Fruit fly (Drosophila melanogaster) whole organism, pupa: ENCODE results near the gene CG33702.

Source experiments
- CG10348 ChIP-seq: fragments of 200-800 bp; sonication (Bioruptor generic); IDR thresholded peaks from 2 replicates; pipeline ENCODE4 v1.3.6; 2022; ENCODE audit warnings: missing biosample characterization, missing genetic modification characterization
- CG12605 ChIP-seq: fragments of 200-800 bp; sonication (Bioruptor generic); IDR thresholded peaks from 2 replicates; pipeline ENCODE4 v1.3.6; 2022; ENCODE audit warnings: missing biosample characterization, missing genetic modification characterization
- CG13204 ChIP-seq: fragments of 200-800 bp; sonication (Bioruptor generic); optimal IDR thresholded peaks from 2 replicates; lab custom pipeline; 2018; ENCODE audit warnings: missing biosample characterization, mild to moderate bottlenecking, missing genetic modification characterization, moderate library complexity
- CG14655 ChIP-seq: fragments of 200-800 bp; sonication (Bioruptor generic); optimal IDR thresholded peaks from 3 replicates; lab custom pipeline; 2017; ENCODE audit warnings: mild to moderate bottlenecking, missing biosample characterization, missing genetic modification reagents, missing genetic modification characterization
- CG15710 ChIP-seq: fragments of 200-800 bp; sonication (Bioruptor generic); optimal IDR thresholded peaks from 2 replicates; lab custom pipeline; 2018; ENCODE audit warnings: missing biosample characterization, mild to moderate bottlenecking, missing genetic modification characterization, moderate library complexity
- CG17806 ChIP-seq: fragments of 200-800 bp; sonication (Bioruptor generic); optimal IDR thresholded peaks from 2 replicates; lab custom pipeline; 2018; ENCODE audit warnings: missing biosample characterization, mild to moderate bottlenecking, missing genetic modification characterization, moderate library complexity
- CG32121 ChIP-seq: fragments of 200-800 bp; sonication (Bioruptor generic); IDR thresholded peaks from 2 replicates; pipeline ENCODE4 v1.3.6; 2022; ENCODE audit warnings: missing biosample characterization, missing genetic modification characterization
- CG34367 ChIP-seq: fragments of 200-800 bp; sonication (Bioruptor generic); optimal IDR thresholded peaks from 2 replicates; lab custom pipeline; 2018; ENCODE audit warnings: missing biosample characterization, mild to moderate bottlenecking, missing genetic modification characterization
- CG4496 ChIP-seq: fragments of 200-800 bp; sonication (Bioruptor generic); IDR thresholded peaks from 3 replicates; pipeline ENCODE4 v1.3.6; 2022; ENCODE audit warnings: missing biosample characterization, missing genetic modification characterization
- CG8159 ChIP-seq: fragments of 200-800 bp; sonication (Bioruptor generic); optimal IDR thresholded peaks from 3 replicates; lab custom pipeline; 2018; ENCODE audit warnings: missing biosample characterization, mild to moderate bottlenecking, missing genetic modification characterization, moderate library complexity
- CG8301 ChIP-seq: fragments of 200-800 bp; sonication (Bioruptor generic); optimal IDR thresholded peaks from 2 replicates; lab custom pipeline; 2018; ENCODE audit warnings: missing biosample characterization, mild to moderate bottlenecking, missing genetic modification characterization
- CG9948 ChIP-seq: fragments of 200-800 bp; sonication (Bioruptor generic); optimal IDR thresholded peaks from 2 replicates; lab custom pipeline; 2018; ENCODE audit warnings: missing biosample characterization, mild to moderate bottlenecking, missing genetic modification characterization, moderate library complexity
- D1 ChIP-seq: fragments of 200-800 bp; sonication (Bioruptor generic); optimal IDR thresholded peaks from 2 replicates; lab custom pipeline; 2018; ENCODE audit warnings: missing biosample characterization, mild to moderate bottlenecking, missing genetic modification characterization, moderate library complexity
- EcR ChIP-seq: fragments of 200-800 bp; sonication (Bioruptor generic); optimal IDR thresholded peaks from 3 replicates; lab custom pipeline; 2019; ENCODE audit warnings: missing biosample characterization, missing genetic modification characterization, mild to moderate bottlenecking, moderate library complexity, missing genetic modification reagents
- Ets98B ChIP-seq: fragments of 200-800 bp; sonication (Bioruptor generic); IDR thresholded peaks from 2 replicates; pipeline ENCODE4 v1.3.6; 2022; ENCODE audit warnings: missing biosample characterization, missing genetic modification characterization
- Pif1A ChIP-seq: fragments of 200-800 bp; sonication (Bioruptor generic); optimal IDR thresholded peaks from 3 replicates; lab custom pipeline; 2016; ENCODE audit warnings: missing biosample characterization, missing genetic modification characterization
- Pif1B ChIP-seq: fragments of 200-800 bp; sonication (Bioruptor generic); optimal IDR thresholded peaks from 3 replicates; lab custom pipeline; 2016; ENCODE audit warnings: missing biosample characterization, missing genetic modification characterization
- Snoo ChIP-seq: fragments of 200-800 bp; sonication (Bioruptor generic); optimal IDR thresholded peaks from 3 replicates; lab custom pipeline; 2017; ENCODE audit warnings: missing biosample characterization, mild to moderate bottlenecking, missing genetic modification characterization, inconsistent platforms
- fd96Ca ChIP-seq: fragments of 200-800 bp; sonication (Bioruptor generic); IDR thresholded peaks from 3 replicates; pipeline ENCODE4 v1.3.6; 2022; ENCODE audit warnings: missing biosample characterization, missing genetic modification characterization
- gl ChIP-seq: fragments of 200-800 bp; sonication (Bioruptor generic); optimal IDR thresholded peaks from 2 replicates; lab custom pipeline; 2018; ENCODE audit warnings: missing biosample characterization, mild to moderate bottlenecking, missing genetic modification characterization
- rn ChIP-seq: fragments of 200-800 bp; sonication (Bioruptor generic); IDR thresholded peaks from 2 replicates; pipeline ENCODE4 v1.3.6; 2022; ENCODE audit warnings: missing biosample characterization, missing genetic modification characterization

Gene CG33702

dm6 chr3L:9508653-9509036 lies 4.6 kb downstream of the CG33702 start:
- TF ChIP-seq CG8159 (tag; lab: Kevin White, UChicago) (peak; percentile 45), D1 (no peak), CG17806 (tag; lab: Kevin White, UChicago) (peak; percentile 23), CG34367 (no peak)

dm6 chr3L:9506421-9506820 lies 6.8 kb downstream of the CG33702 start:
- TF ChIP-seq fd96Ca (GFP tag; lab: Robert Waterston, UW): no peak
- no peak for TF ChIP-seq CG14655
- TF ChIP-seq CG32121 (GFP tag; lab: Robert Waterston, UW): no peak
- TF ChIP-seq Pif1A (GFP tag; lab: Kevin White, UChicago): no peak
- no peak for TF ChIP-seq CG15710 (tag; lab: Kevin White, UChicago)
- TF ChIP-seq CG9948 (tag; lab: Kevin White, UChicago): no peak
- TF ChIP-seq gl (tag; lab: Kevin White, UChicago): no peak
- no peak for TF ChIP-seq CG13204
- TF ChIP-seq Snoo (tag; lab: Kevin White, UChicago): no peak
- no peak for TF ChIP-seq rn (GFP tag; lab: Robert Waterston, UW)
- no peak for TF ChIP-seq CG8159 (tag; lab: Kevin White, UChicago)
- TF ChIP-seq CG17806 (tag; lab: Kevin White, UChicago): no peak

dm6 chr3L:9505713-9506062 lies 7.5 kb downstream of the CG33702 start:
- TF ChIP-seq CG12605 (GFP tag; lab: Robert Waterston, UW) (no peak), EcR (peak; percentile 92)

- TF ChIP-seq CG10348: no peak
- peak; percentile 80 for TF ChIP-seq D1
- TF ChIP-seq rn (GFP tag; lab: Robert Waterston, UW): no peak
- no peak for TF ChIP-seq gl (tag; lab: Kevin White, UChicago)
- no peak for TF ChIP-seq CG13204
- peak; percentile 76 for TF ChIP-seq CG8159 (tag; lab: Kevin White, UChicago)
- peak; percentile 56; the same call in 1 of the 3 replicates for TF ChIP-seq CG4496 (GFP tag; lab: Robert Waterston, UW)
- peak; percentile 46 for TF ChIP-seq Snoo (tag; lab: Kevin White, UChicago)
- TF ChIP-seq CG14655: peak; percentile 44
- TF ChIP-seq Pif1A (GFP tag; lab: Kevin White, UChicago): no peak
- peak; percentile 19; the same call in 1 of the 2 replicates for TF ChIP-seq Ets98B (GFP tag; lab: Robert Waterston, UW)
- TF ChIP-seq CG9948 (tag; lab: Kevin White, UChicago): peak; percentile 55
- peak; percentile 45 for TF ChIP-seq CG15710 (tag; lab: Kevin White, UChicago)
- TF ChIP-seq CG32121 (GFP tag; lab: Robert Waterston, UW): peak; percentile 12; the same call in 1 of the 2 replicates
- TF ChIP-seq fd96Ca (GFP tag; lab: Robert Waterston, UW): no peak
- no peak for TF ChIP-seq CG8301 (tag; lab: Kevin White, UChicago)
- TF ChIP-seq Pif1B (GFP tag; lab: Kevin White, UChicago): peak; percentile 1
- peak; percentile 58 for TF ChIP-seq EcR
- no peak for TF ChIP-seq CG12605 (GFP tag; lab: Robert Waterston, UW)
- TF ChIP-seq CG34367: no peak
- TF ChIP-seq CG17806 (tag; lab: Kevin White, UChicago): peak; percentile 12
Observed at dm6 chr3L:9505007-9505712, 8.0 kb downstream of the CG33702 start, which contains the start of gene path. Gene path, minus strand, starts transcription at chr3L:9505328.

- TF ChIP-seq gl (tag; lab: Kevin White, UChicago): no peak
- no peak for TF ChIP-seq Ets98B (GFP tag; lab: Robert Waterston, UW)
Observed at dm6 chr3L:9504530-9504929, 8.7 kb downstream of the CG33702 start.

- TF ChIP-seq CG10348 (no peak), CG9948 (tag; lab: Kevin White, UChicago) (peak; percentile 38), Pif1A (GFP tag; lab: Kevin White, UChicago) (peak; percentile 7), gl (tag; lab: Kevin White, UChicago) (no peak), CG32121 (GFP tag; lab: Robert Waterston, UW) (0 out of 2 replicates have a peak, but pooled peaks have one; percentile 21), CG34367 (no peak), CG8159 (tag; lab: Kevin White, UChicago) (no peak), EcR (no peak), rn (GFP tag; lab: Robert Waterston, UW) (no peak), CG4496 (GFP tag; lab: Robert Waterston, UW) (0 out of 3 replicates have a peak, but pooled peaks have one; percentile 9), Snoo (tag; lab: Kevin White, UChicago) (no peak), CG12605 (GFP tag; lab: Robert Waterston, UW) (no peak), Pif1B (GFP tag; lab: Kevin White, UChicago) (peak; percentile 8), D1 (no peak), Ets98B (GFP tag; lab: Robert Waterston, UW) (no peak), CG8301 (tag; lab: Kevin White, UChicago) (peak; percentile 31), CG13204 (no peak), CG14655 (no peak), CG15710 (tag; lab: Kevin White, UChicago) (no peak), CG17806 (tag; lab: Kevin White, UChicago) (peak; percentile 39), fd96Ca (GFP tag; lab: Robert Waterston, UW) (no peak; the same call in 2 of the 3 replicates)
- TF ChIP-seq, all 21 proteins: peak for 7
Observed at dm6 chr3L:9503552-9504317, 9.5 kb downstream of the CG33702 start.
